Worm (Caenorhabditis elegans): Measurements from ENCODE around the gene uev-2.

Gene uev-2

ce11 chrIII:5594350-5594749 is 11.4 kb downstream of the uev-2 start (continued):
- TF ChIP-seq R02D3.7 (tag; optimal IDR thresholded peaks at IDR 0.05) (no peak), T20F7.1 (GFP tag; optimal IDR thresholded peaks at IDR 0.05) (no peak), dmd-8 (GFP tag; IDR thresholded peaks at IDR 0.05) (no peak), daf-16 (GFP tag; optimal IDR thresholded peaks at IDR 0.05) (peak in 1 of 2 experiments; percentile 7), daf-16 (tag; optimal IDR thresholded peaks at IDR 0.05) (no peak), nhr-41 (GFP tag; IDR thresholded peaks at IDR 0.05) (no peak), unc-130 (GFP tag; optimal IDR thresholded peaks at IDR 0.05) (no peak), saeg-2 (GFP tag; IDR thresholded peaks at IDR 0.05) (no peak), daf-12 (tag; optimal IDR thresholded peaks at IDR 0.05) (no peak), vab-7 (GFP tag; IDR thresholded peaks at IDR 0.05) (no peak), hlh-11 (tag; optimal IDR thresholded peaks at IDR 0.05) (no peak), ces-1 (GFP tag; optimal IDR thresholded peaks at IDR 0.05) (no peak), daf-8 (GFP tag; IDR thresholded peaks at IDR 0.05) (no peak), php-3 (GFP tag; IDR thresholded peaks at IDR 0.05) (no peak), dpl-1 (GFP tag; optimal IDR thresholded peaks at IDR 0.05) (no peak), unc-39 (tag; optimal IDR thresholded peaks at IDR 0.05) (no peak), T26A8.4 (GFP tag; IDR thresholded peaks at IDR 0.05) (no peak), nhr-10 (tag; optimal IDR thresholded peaks at IDR 0.05) (no peak), pqm-1 (tag; optimal IDR thresholded peaks at IDR 0.05) (no peak), fkh-10 (GFP tag; optimal IDR thresholded peaks at IDR 0.05) (no peak), arid-1 (GFP tag; conservative IDR thresholded peaks at IDR 0.05) (0 out of 2 replicates have a peak, but pooled peaks have one; percentile 26), ceh-62 (tag; optimal IDR thresholded peaks at IDR 0.05) (no peak), nhr-11 (tag; optimal IDR thresholded peaks at IDR 0.05) (no peak), egl-27 (tag; optimal IDR thresholded peaks at IDR 0.05) (no peak), lin-13 (GFP tag; optimal IDR thresholded peaks at IDR 0.05) (no peak), D1046.2 (GFP tag; IDR thresholded peaks at IDR 0.05) (no peak), nhr-77 (tag; optimal IDR thresholded peaks at IDR 0.05) (no peak), gei-8 (GFP tag; optimal IDR thresholded peaks at IDR 0.05) (no peak), spr-1 (tag; optimal IDR thresholded peaks at IDR 0.05) (no peak), lin-15B (tag; optimal IDR thresholded peaks at IDR 0.05) (no peak), ZK546.5 (tag; optimal IDR thresholded peaks at IDR 0.05) (no peak), nhr-28 (tag; optimal IDR thresholded peaks at IDR 0.05) (peak; percentile 43), nhr-48 (tag; optimal IDR thresholded peaks at IDR 0.05) (no peak), dve-1 (tag; optimal IDR thresholded peaks at IDR 0.05; ENCODE audit: insufficient read depth) (peak; percentile 28), Y5F2A.4 (GFP tag; optimal IDR thresholded peaks at IDR 0.05) (no peak), nhr-111 (GFP tag; optimal IDR thresholded peaks at IDR 0.05) (no peak), Y105C5A.15 (GFP tag; IDR thresholded peaks at IDR 0.05) (no peak), duxl-1 (tag; optimal IDR thresholded peaks at IDR 0.05; ENCODE audit: poor library complexity) (no peak), nhr-76 (tag; optimal IDR thresholded peaks at IDR 0.05) (no peak), sdz-12 (GFP tag; optimal IDR thresholded peaks at IDR 0.05) (no peak), daf-19 (GFP tag; conservative IDR thresholded peaks at IDR 0.05) (no peak), zfp-2 (tag; optimal IDR thresholded peaks at IDR 0.05) (no peak), tag-97 (GFP tag; IDR thresholded peaks at IDR 0.05) (no peak), nhr-102 (tag; optimal IDR thresholded peaks at IDR 0.05) (no peak), nhr-6 (tag; optimal IDR thresholded peaks at IDR 0.05) (no peak), ztf-7 (tag; optimal IDR thresholded peaks at IDR 0.05) (no peak), nhr-25 (tag; optimal IDR thresholded peaks at IDR 0.05; ENCODE audit: borderline replicate concordance, insufficient read depth) (peak; percentile 76), mep-1 (tag; optimal IDR thresholded peaks at IDR 0.05) (no peak), lin-1 (GFP tag; IDR thresholded peaks at IDR 0.05) (no peak), ceh-44 (GFP tag; IDR thresholded peaks at IDR 0.05) (no peak), aly-2 (tag; optimal IDR thresholded peaks at IDR 0.05) (no peak), zip-2 (tag; optimal IDR thresholded peaks at IDR 0.05) (no peak), tra-1 (GFP tag; IDR thresholded peaks at IDR 0.05) (no peak), snpc-4 (tag; optimal IDR thresholded peaks at IDR 0.05) (no peak)
